Fruit fly (Drosophila melanogaster) whole organism, embryonic: ENCODE data around the gene ghi.

ENCODE experiments used
- Aef1 ChIP-seq: fragments of 200-800 bp; sonication (Bioruptor generic); IDR thresholded peaks from 3 replicates; pipeline ENCODE4 v1.3.6; 2022; ENCODE audit warnings: missing biosample characterization, missing genetic modification characterization
- Asciz ChIP-seq: fragments of 200-800 bp; sonication (Bioruptor generic); optimal IDR thresholded peaks from 2 replicates; lab custom pipeline; 2017; ENCODE audit warnings: missing biosample characterization, mild to moderate bottlenecking, missing genetic modification characterization, missing genetic modification reagents
- Awh ChIP-seq: fragments of 200-800 bp; sonication (Bioruptor generic); IDR thresholded peaks from 2 replicates; pipeline ENCODE4, ENCODE4 v1.3.6; 2022; ENCODE audit warnings: missing biosample characterization, missing genetic modification characterization
- CG10274 ChIP-seq: fragments of 200-800 bp; sonication (Bioruptor generic); optimal IDR thresholded peaks from 3 replicates; lab custom pipeline; 2017; ENCODE audit warnings: missing biosample characterization, mild to moderate bottlenecking, missing genetic modification characterization
- CG10366 ChIP-seq: fragments of 200-800 bp; sonication (Bioruptor generic); IDR thresholded peaks from 2 replicates; pipeline ENCODE4 v1.3.6; 2022; ENCODE audit warnings: missing biosample characterization, missing genetic modification characterization
- CG10979 ChIP-seq: fragments of 200-800 bp; sonication (Bioruptor generic); optimal IDR thresholded peaks from 2 replicates; lab custom pipeline; 2018; ENCODE audit warnings: missing biosample characterization, mild to moderate bottlenecking, missing genetic modification characterization, moderate library complexity
- CG12744 ChIP-seq: fragments of 200-800 bp; sonication (Bioruptor generic); optimal IDR thresholded peaks from 2 replicates; lab custom pipeline; 2016; ENCODE audit warnings: missing biosample characterization, missing genetic modification characterization
- CG14710 ChIP-seq: fragments of 200-800 bp; sonication (Bioruptor generic); optimal IDR thresholded peaks from 3 replicates; lab custom pipeline; 2019; ENCODE audit warnings: missing biosample characterization, mild to moderate bottlenecking, missing genetic modification characterization, moderate library complexity
- CG15269 ChIP-seq: fragments of 200-800 bp; sonication (Bioruptor generic); optimal IDR thresholded peaks from 2 replicates; lab custom pipeline; 2018; ENCODE audit warnings: missing biosample characterization, mild to moderate bottlenecking, missing genetic modification characterization, moderate library complexity
- CG16779 ChIP-seq: fragments of 200-800 bp; sonication (Bioruptor generic); IDR thresholded peaks from 2 replicates; pipeline ENCODE4 v1.3.6; 2022; ENCODE audit warnings: missing biosample characterization, missing genetic modification characterization
- CG17186 ChIP-seq: fragments of 200-800 bp; sonication (Bioruptor generic); optimal IDR thresholded peaks from 3 replicates; lab custom pipeline; 2017; ENCODE audit warnings: missing biosample characterization, missing genetic modification reagents, missing genetic modification characterization
- CG17359 ChIP-seq: fragments of 200-800 bp; sonication (Bioruptor generic); optimal IDR thresholded peaks from 3 replicates; lab custom pipeline; 2018; ENCODE audit warnings: missing biosample characterization, mild to moderate bottlenecking, missing genetic modification characterization, moderate library complexity
- CG17612 ChIP-seq: fragments of 200-800 bp; sonication (Bioruptor generic); IDR thresholded peaks from 2 replicates; pipeline ENCODE4 v1.3.6; 2022; ENCODE audit warnings: missing biosample characterization, missing genetic modification characterization
- CG1792 ChIP-seq: fragments of 200-800 bp; sonication (Bioruptor generic); optimal IDR thresholded peaks from 2 replicates; lab custom pipeline; 2016; ENCODE audit warnings: missing biosample characterization, missing genetic modification characterization
- CG18619 ChIP-seq: fragments of 200-800 bp; sonication (Bioruptor generic); optimal IDR thresholded peaks from 3 replicates; lab custom pipeline; 2017; ENCODE audit warnings: missing biosample characterization, mild to moderate bottlenecking, missing genetic modification characterization
- CG2678 ChIP-seq: fragments of 200-800 bp; sonication (Bioruptor generic); optimal IDR thresholded peaks from 3 replicates; lab custom pipeline; 2019; ENCODE audit warnings: missing biosample characterization, mild to moderate bottlenecking, missing genetic modification characterization, moderate library complexity
- CG30403 ChIP-seq: fragments of 200-800 bp; sonication (Bioruptor generic); optimal IDR thresholded peaks from 3 replicates; lab custom pipeline; 2016; ENCODE audit warnings: missing biosample characterization, missing genetic modification characterization
- CG31365 ChIP-seq: fragments of 200-800 bp; sonication (Bioruptor generic); optimal IDR thresholded peaks from 2 replicates; lab custom pipeline; 2018; ENCODE audit warnings: missing biosample characterization, mild to moderate bottlenecking, missing genetic modification characterization
- CG31441 ChIP-seq: fragments of 200-800 bp; sonication (Bioruptor generic); IDR thresholded peaks from 2 replicates; pipeline ENCODE4 v1.3.6; 2022; ENCODE audit warnings: missing biosample characterization, missing genetic modification characterization
- CG32767 ChIP-seq: fragments of 200-800 bp; sonication (Bioruptor generic); IDR thresholded peaks from 2 replicates; pipeline ENCODE4 v1.3.6; 2022; ENCODE audit warnings: missing biosample characterization, missing genetic modification characterization
- CG4854 ChIP-seq: fragments of 200-800 bp; sonication (Bioruptor generic); optimal IDR thresholded peaks from 2 replicates; lab custom pipeline; 2016; ENCODE audit warnings: missing biosample characterization, missing genetic modification characterization, inconsistent platforms
- CG5953 ChIP-seq: fragments of 200-800 bp; sonication (Bioruptor generic); IDR thresholded peaks from 2 replicates; pipeline ENCODE4 v1.3.6; 2022; ENCODE audit warnings: missing biosample characterization, missing genetic modification characterization
- CG6254 ChIP-seq: fragments of 200-800 bp; sonication (Bioruptor generic); optimal IDR thresholded peaks from 3 replicates; lab custom pipeline; 2017; ENCODE audit warnings: mild to moderate bottlenecking, missing biosample characterization, missing genetic modification reagents, missing genetic modification characterization
- CG6813 ChIP-seq: fragments of 200-800 bp; sonication (Bioruptor generic); optimal IDR thresholded peaks from 2 replicates; lab custom pipeline; 2017; ENCODE audit warnings: missing biosample characterization, missing genetic modification characterization, mild to moderate bottlenecking, moderate library complexity, missing genetic modification reagents
- CG7357 ChIP-seq: fragments of 200-800 bp; sonication (Bioruptor generic); IDR thresholded peaks from 3 replicates; pipeline ENCODE4 v1.3.6; 2022; ENCODE audit warnings: missing biosample characterization, missing genetic modification characterization
- CG8359 ChIP-seq: fragments of 200-800 bp; sonication (Bioruptor generic); optimal IDR thresholded peaks from 2 replicates; lab custom pipeline; 2017; ENCODE audit warnings: missing biosample characterization, mild to moderate bottlenecking, missing genetic modification characterization, borderline replicate concordance
- CG9817 ChIP-seq: fragments of 200-800 bp; sonication (Bioruptor generic); optimal IDR thresholded peaks from 2 replicates; lab custom pipeline; 2018; ENCODE audit warnings: missing biosample characterization, mild to moderate bottlenecking, missing genetic modification characterization, moderate library complexity
- CoRest ChIP-seq: fragments of 200-800 bp; sonication (Bioruptor generic); optimal IDR thresholded peaks from 3 replicates; lab custom pipeline; 2018; ENCODE audit warnings: missing biosample characterization, mild to moderate bottlenecking, missing genetic modification characterization, moderate library complexity
- ERR ChIP-seq: fragments of 200-800 bp; sonication (Bioruptor generic); optimal IDR thresholded peaks from 2 replicates; lab custom pipeline; 2016; ENCODE audit warnings: missing biosample characterization, missing genetic modification characterization
- Ets97D ChIP-seq: fragments of 200-800 bp; sonication (Bioruptor generic); optimal IDR thresholded peaks from 3 replicates; lab custom pipeline; 2016; ENCODE audit warnings: missing biosample characterization, missing genetic modification characterization
- Gsc ChIP-seq: fragments of 200-800 bp; sonication (Bioruptor generic); IDR thresholded peaks from 2 replicates; pipeline ENCODE4 v1.3.6; 2022; ENCODE audit warnings: missing biosample characterization, missing genetic modification characterization
- Lpt ChIP-seq: fragments of >200 bp; optimal IDR thresholded peaks from 2 replicates; lab custom pipeline; 2018; ENCODE audit warnings: missing biosample characterization, missing genetic modification characterization
- Nf-YA ChIP-seq: fragments of 200-800 bp; sonication (Bioruptor generic); IDR thresholded peaks from 2 replicates; pipeline ENCODE4 v1.3.6; 2022; ENCODE audit warnings: missing biosample characterization, missing genetic modification characterization
- Taf1 ChIP-seq: fragments of 200-800 bp; sonication (Bioruptor generic); IDR thresholded peaks from 2 replicates; pipeline ENCODE4 v1.3.6; 2022; ENCODE audit warnings: missing biosample characterization, missing genetic modification characterization
- Usf ChIP-seq: fragments of 200-800 bp; sonication (Bioruptor generic); optimal IDR thresholded peaks from 2 replicates; lab custom pipeline; 2017; ENCODE audit warnings: missing genotype, missing biosample characterization, missing genetic modification characterization
- chif ChIP-seq, 2 experiments: fragments of 200-800 bp; sonication (Bioruptor generic); optimal IDR thresholded peaks; 3 replicates each; lab custom pipeline; 2016; ENCODE audit warnings: missing biosample characterization in 2 of 2, missing genetic modification characterization in 2 of 2
- croc ChIP-seq: fragments of 200-800 bp; sonication (Bioruptor generic); conservative IDR thresholded peaks from 3 replicates; pipeline ENCODE4 v1.3.6; 2022; ENCODE audit warnings: missing biosample characterization, missing genetic modification characterization
- dpn ChIP-seq, 2 experiments: fragments of 200-800 bp; sonication (Bioruptor generic); optimal IDR thresholded peaks; 3 replicates each; lab custom pipeline; 2016; ENCODE audit warnings: missing biosample characterization in 2 of 2, missing genetic modification characterization in 2 of 2
- eve ChIP-seq, 2 experiments: fragments of >200 bp; optimal IDR thresholded peaks; 2 replicates each; lab custom pipeline; 2017; ENCODE audit warnings: missing biosample characterization in 2 of 2, missing genetic modification characterization in 2 of 2
- kay ChIP-seq: fragments of 200-800 bp; sonication (Bioruptor generic); optimal IDR thresholded peaks from 2 replicates; lab custom pipeline; 2016; ENCODE audit warnings: missing biosample characterization, missing genetic modification characterization
- lab ChIP-seq: fragments of 200-800 bp; sonication (Bioruptor generic); optimal IDR thresholded peaks from 3 replicates; lab custom pipeline; 2017; ENCODE audit warnings: missing biosample characterization, missing genetic modification characterization, mild to moderate bottlenecking, moderate library complexity, missing genetic modification reagents
- lov ChIP-seq, 2 experiments: fragments of 200-800 bp in 1 of 2; fragments of >200 bp in 1 of 2; sonication (Bioruptor generic) in 1 of 2; IDR thresholded peaks in 1 of 2; optimal IDR thresholded peaks in 1 of 2; 2 replicates in 1 of 2; 3 replicates in 1 of 2; pipeline versions ENCODE4 v1.3.6 to Lab custom; 2017 to 2022; ENCODE audit warnings: missing biosample characterization in 1 of 2, missing genetic modification characterization in 1 of 2
- pros ChIP-seq: fragments of 200-800 bp; sonication (Bioruptor generic); optimal IDR thresholded peaks from 3 replicates; lab custom pipeline; 2019; ENCODE audit warnings: missing biosample characterization, mild to moderate bottlenecking, missing genetic modification characterization, moderate library complexity
- ro ChIP-seq: fragments of 200-800 bp; sonication (Bioruptor generic); IDR thresholded peaks from 2 replicates; pipeline ENCODE4 v1.3.6; 2022; ENCODE audit warnings: missing biosample characterization, missing genetic modification characterization
- sens-2 ChIP-seq: fragments of 200-800 bp; sonication (Bioruptor generic); IDR thresholded peaks from 2 replicates; pipeline ENCODE4 v1.3.6; 2022; ENCODE audit warnings: missing biosample characterization, missing genetic modification characterization
- tio ChIP-seq: fragments of 200-800 bp; sonication (Bioruptor generic); optimal IDR thresholded peaks from 2 replicates; lab custom pipeline; 2017; ENCODE audit warnings: missing biosample characterization, missing genetic modification characterization, inconsistent platforms
- unpg ChIP-seq: fragments of 200-800 bp; sonication (Bioruptor generic); optimal IDR thresholded peaks from 3 replicates; lab custom pipeline; 2018; ENCODE audit warnings: missing biosample characterization, mild to moderate bottlenecking, missing genetic modification characterization, moderate library complexity
- zfh1 ChIP-seq: fragments of 200-800 bp; sonication (Bioruptor generic); IDR thresholded peaks from 3 replicates; pipeline ENCODE4 v1.3.6; 2022; ENCODE audit warnings: missing biosample characterization, missing genetic modification characterization
- zfh2 ChIP-seq: fragments of 200-800 bp; sonication (Bioruptor generic); optimal IDR thresholded peaks from 2 replicates; lab custom pipeline; 2016; ENCODE audit warnings: missing biosample characterization, missing genetic modification characterization

Gene ghi

dm6 chr3L:9426656-9427294 lies 24.9 kb upstream of the ghi start, which contains the start of the genes Atat and Shc (continued):
- TF ChIP-seq CG8359 (GFP tag; lab: Kevin White, UChicago) (peak; percentile 90), CG10979 (tag; lab: Kevin White, UChicago) (peak; percentile 97), Ets97D (GFP tag; lab: Kevin White, UChicago) (peak; percentile 97), CG5953 (GFP tag; lab: Robert Waterston, UW) (peak; percentile 98), CG16779 (GFP tag; lab: Robert Waterston, UW) (peak; percentile 98), CG31441 (GFP tag; lab: Robert Waterston, UW) (peak; percentile 97), kay (GFP tag; lab: Kevin White, UChicago) (peak; percentile 99), pros (GFP tag; lab: Kevin White, UChicago) (peak; percentile 21), CG1792 (GFP tag; lab: Kevin White, UChicago) (peak; percentile 99), CoRest (tag; lab: Kevin White, UChicago) (peak; percentile 99), croc (GFP tag; lab: Robert Waterston, UW) (peak; percentile 99), Aef1 (GFP tag; lab: Robert Waterston, UW) (peak; percentile 100), CG14710 (tag; lab: Kevin White, UChicago) (peak; percentile 97), Taf1 (GFP tag; lab: Robert Waterston, UW) (peak; percentile 99), chif (GFP tag; optimal IDR thresholded peaks at IDR 0.05; lab: Kevin White, UChicago) (peak; percentile 99 to 100), sens-2 (GFP tag; lab: Robert Waterston, UW) (peak; percentile 98), CG31365 (tag; lab: Kevin White, UChicago) (peak; percentile 87), CG7357 (peak; percentile 98), CG2678 (peak; percentile 98), CG17359 (peak; percentile 98), CG10366 (peak; percentile 100), dpn (GFP tag; optimal IDR thresholded peaks at IDR 0.05; lab: Kevin White, UChicago) (peak; percentile 100), CG15269 (peak; percentile 99), Nf-YA (peak; percentile 99), CG6254 (GFP tag; lab: Kevin White, UChicago) (peak; percentile 90), CG17186 (GFP tag; lab: Kevin White, UChicago) (peak; percentile 95), eve (GFP tag; optimal IDR thresholded peaks at IDR 0.05; lab: Kevin White, UChicago) (peak in 1 of 2 experiments; percentile 96), CG17612 (GFP tag; lab: Robert Waterston, UW) (peak; percentile 99), Awh (GFP tag; lab: Robert Waterston, UW) (peak; percentile 98), CG30403 (GFP tag; lab: Kevin White, UChicago) (peak; percentile 100), CG6813 (GFP tag; lab: Kevin White, UChicago) (peak; percentile 96), CG4854 (GFP tag; lab: Kevin White, UChicago) (peak; percentile 98), zfh2 (GFP tag; lab: Kevin White, UChicago) (peak; percentile 100), CG10274 (GFP tag; lab: Kevin White, UChicago) (peak; percentile 95), Lpt (GFP tag; lab: Kevin White, UChicago) (no peak), CG32767 (peak; percentile 98), CG12744 (peak; percentile 99), ERR (GFP tag; lab: Kevin White, UChicago) (peak; percentile 99), CG18619 (GFP tag; lab: Kevin White, UChicago) (peak; percentile 99), tio (GFP tag; lab: Kevin White, UChicago) (peak; percentile 99), unpg (GFP tag; lab: Kevin White, UChicago) (peak; percentile 98), ro (GFP tag; lab: Robert Waterston, UW) (peak; percentile 98), CG9817 (peak; percentile 100), lab (GFP tag; lab: Kevin White, UChicago) (peak; percentile 99), lov (optimal IDR thresholded peaks at IDR 0.05; lab: Kevin White, UChicago) (no peak), lov (GFP tag; IDR thresholded peaks at IDR 0.05; lab: Robert Waterston, UW) (peak; percentile 99), Asciz (peak; percentile 92), Usf (peak; percentile 99), zfh1 (GFP tag; lab: Robert Waterston, UW) (peak; percentile 100), Gsc (GFP tag; lab: Robert Waterston, UW) (peak; percentile 99)
